Fruit fly (Drosophila melanogaster) whole organism, embryonic: ENCODE measurements around the gene Vm26Ac.
A peak's percentile ranks its signal among the peaks of the same experiment; 100 is the strongest.

Experiments
- Awh ChIP-seq: fragments of 200-800 bp; sonication (Bioruptor generic); IDR thresholded peaks from 2 replicates; pipeline ENCODE4, ENCODE4 v1.3.6; 2022; ENCODE audit warnings: missing biosample characterization, missing genetic modification characterization
- Blimp-1 ChIP-seq: fragments of 200-800 bp; sonication (Bioruptor generic); optimal IDR thresholded peaks from 3 replicates; lab custom pipeline; 2018; ENCODE audit warnings: missing biosample characterization, missing genetic modification characterization, mild to moderate bottlenecking, moderate library complexity, missing genetic modification reagents
- CG10274 ChIP-seq: fragments of 200-800 bp; sonication (Bioruptor generic); optimal IDR thresholded peaks from 3 replicates; lab custom pipeline; 2017; ENCODE audit warnings: missing biosample characterization, mild to moderate bottlenecking, missing genetic modification characterization
- CG11456 ChIP-seq: fragments of 200-800 bp; sonication (Bioruptor generic); IDR thresholded peaks from 3 replicates; pipeline ENCODE4 v1.3.6; 2022; ENCODE audit warnings: missing biosample characterization, missing genetic modification characterization
- CG13624 ChIP-seq: fragments of 200-800 bp; sonication (Bioruptor generic); optimal IDR thresholded peaks from 2 replicates; lab custom pipeline; 2016; ENCODE audit warnings: missing biosample characterization, missing genetic modification characterization
- CG17328 ChIP-seq: fragments of 200-800 bp; sonication (Bioruptor generic); IDR thresholded peaks from 2 replicates; pipeline ENCODE4 v1.3.6; 2022; ENCODE audit warnings: missing biosample characterization, missing genetic modification characterization
- CG17802 ChIP-seq: fragments of 200-800 bp; sonication (Bioruptor generic); optimal IDR thresholded peaks from 2 replicates; lab custom pipeline; 2018; ENCODE audit warnings: missing biosample characterization, mild to moderate bottlenecking, missing genetic modification characterization, moderate library complexity
- CG18619 ChIP-seq: fragments of 200-800 bp; sonication (Bioruptor generic); optimal IDR thresholded peaks from 3 replicates; lab custom pipeline; 2017; ENCODE audit warnings: missing biosample characterization, mild to moderate bottlenecking, missing genetic modification characterization
- CG2199 ChIP-seq: fragments of 200-800 bp; sonication (Bioruptor generic); IDR thresholded peaks from 3 replicates; pipeline ENCODE4 v1.3.6; 2022; ENCODE audit warnings: missing biosample characterization, missing genetic modification characterization
- CG3726 ChIP-seq: fragments of 200-800 bp; sonication (Bioruptor generic); IDR thresholded peaks from 3 replicates; pipeline ENCODE4, ENCODE4 v1.3.6; 2022; ENCODE audit warnings: missing biosample characterization, missing genetic modification characterization
- CG4617 ChIP-seq: fragments of 200-800 bp; sonication (Bioruptor generic); optimal IDR thresholded peaks from 3 replicates; lab custom pipeline; 2016; ENCODE audit warnings: missing biosample characterization, missing genetic modification characterization, borderline replicate concordance
- CG4730 ChIP-seq: fragments of 200-800 bp; sonication (Bioruptor generic); IDR thresholded peaks from 2 replicates; pipeline ENCODE4 v1.3.6; 2022; ENCODE audit warnings: missing biosample characterization, missing genetic modification characterization
- CG5245 ChIP-seq: fragments of 200-800 bp; sonication (Bioruptor generic); optimal IDR thresholded peaks from 3 replicates; lab custom pipeline; 2016; ENCODE audit warnings: missing biosample characterization, missing genetic modification characterization
- CG6654 ChIP-seq: fragments of 200-800 bp; sonication (Bioruptor generic); optimal IDR thresholded peaks from 2 replicates; lab custom pipeline; 2017; ENCODE audit warnings: missing biosample characterization, mild to moderate bottlenecking, missing genetic modification characterization
- CG7839 ChIP-seq: fragments of 200-800 bp; sonication (Bioruptor generic); optimal IDR thresholded peaks from 3 replicates; lab custom pipeline; 2018; ENCODE audit warnings: missing biosample characterization, mild to moderate bottlenecking, missing genetic modification characterization, moderate library complexity
- CG8359 ChIP-seq: fragments of 200-800 bp; sonication (Bioruptor generic); optimal IDR thresholded peaks from 2 replicates; lab custom pipeline; 2017; ENCODE audit warnings: missing biosample characterization, mild to moderate bottlenecking, missing genetic modification characterization, borderline replicate concordance
- CG9437 ChIP-seq: fragments of 200-800 bp; sonication (Bioruptor generic); optimal IDR thresholded peaks from 2 replicates; lab custom pipeline; 2018; ENCODE audit warnings: missing biosample characterization, mild to moderate bottlenecking, missing genetic modification characterization
- CG9727 ChIP-seq: fragments of 200-800 bp; sonication (Bioruptor generic); optimal IDR thresholded peaks from 3 replicates; lab custom pipeline; 2017; ENCODE audit warnings: missing biosample characterization, mild to moderate bottlenecking, missing genetic modification characterization
- CG9876 ChIP-seq: fragments of 200-800 bp; sonication (Bioruptor generic); optimal IDR thresholded peaks from 2 replicates; lab custom pipeline; 2016; ENCODE audit warnings: missing biosample characterization, missing genetic modification characterization
- CG9932 ChIP-seq: fragments of 200-800 bp; sonication (Bioruptor generic); IDR thresholded peaks from 2 replicates; pipeline ENCODE4 v1.3.6; 2022; ENCODE audit warnings: missing biosample characterization, missing genetic modification characterization
- CHES-1-like ChIP-seq: fragments of 200-800 bp; sonication (Bioruptor generic); optimal IDR thresholded peaks from 2 replicates; lab custom pipeline; 2016; ENCODE audit warnings: missing biosample characterization, missing genetic modification characterization
- Deaf1 ChIP-seq: fragments of 200-800 bp; optimal IDR thresholded peaks from 3 replicates; lab custom pipeline; 2019; ENCODE audit warnings: missing biosample characterization, mild to moderate bottlenecking, missing genetic modification characterization, moderate library complexity
- HLH3B ChIP-seq: fragments of 200-800 bp; sonication (Bioruptor generic); IDR thresholded peaks from 2 replicates; pipeline ENCODE4 v1.3.6; 2022; ENCODE audit warnings: missing biosample characterization, missing genetic modification characterization
- Hey ChIP-seq: fragments of 200-800 bp; sonication (Bioruptor generic); optimal IDR thresholded peaks from 3 replicates; lab custom pipeline; 2018; ENCODE audit warnings: missing biosample characterization, mild to moderate bottlenecking, missing genetic modification characterization
- Hr51 ChIP-seq, 2 experiments: fragments of 200-800 bp; sonication (Bioruptor generic); optimal IDR thresholded peaks; 2 replicates in 1 of 2; 3 replicates in 1 of 2; lab custom pipeline; 2016 to 2018; ENCODE audit warnings: missing biosample characterization in 2 of 2, missing genetic modification characterization in 2 of 2, mild to moderate bottlenecking in 1 of 2, moderate library complexity in 1 of 2
- Kr ChIP-seq: fragments of 200-800 bp; sonication (Bioruptor generic); optimal IDR thresholded peaks from 2 replicates; lab custom pipeline; 2017; ENCODE audit warnings: missing biosample characterization, mild to moderate bottlenecking, missing genetic modification characterization
- Max ChIP-seq: fragments of 200-800 bp; sonication (Bioruptor generic); optimal IDR thresholded peaks from 2 replicates; lab custom pipeline; 2016; ENCODE audit warnings: missing biosample characterization, mild to moderate bottlenecking, missing genetic modification characterization
- Side ChIP-seq: fragments of 200-800 bp; sonication (Bioruptor generic); optimal IDR thresholded peaks from 2 replicates; lab custom pipeline; 2016; ENCODE audit warnings: missing biosample characterization, missing genetic modification characterization
- Sox102F ChIP-seq: fragments of 200-800 bp; sonication (Bioruptor generic); optimal IDR thresholded peaks from 2 replicates; lab custom pipeline; 2018; ENCODE audit warnings: missing biosample characterization, mild to moderate bottlenecking, missing genetic modification characterization, moderate library complexity
- TFAM ChIP-seq: fragments of 200-800 bp; sonication (Bioruptor generic); optimal IDR thresholded peaks from 2 replicates; lab custom pipeline; 2017; ENCODE audit warnings: missing biosample characterization, missing genetic modification characterization, inconsistent platforms
- Trl ChIP-seq, 3 experiments: fragments of >200 bp in 2 of 3; fragments of 200-800 bp in 1 of 3; sonication (Bioruptor generic) in 1 of 3; optimal IDR thresholded peaks; 2 replicates in 1 of 3; 3 replicates in 2 of 3; lab custom pipeline; 2016 to 2017; ENCODE audit warnings: missing biosample characterization in 1 of 3, missing genetic modification characterization in 1 of 3
- ac ChIP-seq: fragments of 200-800 bp; sonication (Bioruptor generic); optimal IDR thresholded peaks from 3 replicates; lab custom pipeline; 2017; ENCODE audit warnings: missing biosample characterization, mild to moderate bottlenecking, missing genetic modification characterization
- az2 ChIP-seq: fragments of 200-800 bp; sonication (Bioruptor generic); optimal IDR thresholded peaks from 3 replicates; lab custom pipeline; 2016; ENCODE audit warnings: missing biosample characterization, missing genetic modification characterization
- br ChIP-seq: fragments of >200 bp; optimal IDR thresholded peaks from 2 replicates; lab custom pipeline; 2017
- ci ChIP-seq: fragments of 200-800 bp; sonication (Bioruptor generic); IDR thresholded peaks from 3 replicates; pipeline ENCODE4 v1.3.6; 2022; ENCODE audit warnings: missing biosample characterization, missing genetic modification characterization
- dan ChIP-seq: fragments of 200-800 bp; sonication (Bioruptor generic); IDR thresholded peaks from 2 replicates; pipeline ENCODE4 v1.3.6; 2022; ENCODE audit warnings: missing biosample characterization, missing genetic modification characterization
- dimm ChIP-seq: fragments of 200-800 bp; sonication (Bioruptor generic); IDR thresholded peaks from 2 replicates; pipeline ENCODE4 v1.3.6; 2022; ENCODE audit warnings: missing biosample characterization, missing genetic modification characterization
- eyg ChIP-seq: fragments of 200-800 bp; sonication (Bioruptor generic); optimal IDR thresholded peaks from 3 replicates; lab custom pipeline; 2016; ENCODE audit warnings: missing biosample characterization, missing genetic modification characterization
- ken ChIP-seq: fragments of 200-800 bp; sonication (Bioruptor generic); IDR thresholded peaks from 3 replicates; pipeline ENCODE4 v1.3.6; 2022; ENCODE audit warnings: missing biosample characterization, missing genetic modification characterization
- mam ChIP-seq: fragments of 200-800 bp; sonication (Bioruptor generic); optimal IDR thresholded peaks from 3 replicates; lab custom pipeline; 2016; ENCODE audit warnings: missing biosample characterization, missing genetic modification characterization
- nerfin-1 ChIP-seq: fragments of 200-800 bp; sonication (Bioruptor generic); optimal IDR thresholded peaks from 3 replicates; lab custom pipeline; 2019; ENCODE audit warnings: missing biosample characterization, mild to moderate bottlenecking, missing genetic modification characterization, moderate library complexity
- onecut ChIP-seq: fragments of 200-800 bp; sonication (Bioruptor generic); IDR thresholded peaks from 2 replicates; pipeline ENCODE4 v1.3.6; 2022; ENCODE audit warnings: missing biosample characterization, missing genetic modification characterization
- phol ChIP-seq: fragments of 200-800 bp; sonication (Bioruptor generic); optimal IDR thresholded peaks from 3 replicates; lab custom pipeline; 2018; ENCODE audit warnings: missing biosample characterization, mild to moderate bottlenecking, missing genetic modification characterization, moderate library complexity
- psq ChIP-seq: fragments of 200-800 bp; sonication (Bioruptor generic); optimal IDR thresholded peaks from 2 replicates; lab custom pipeline; 2017; ENCODE audit warnings: missing biosample characterization, missing genetic modification characterization
- sima ChIP-seq: fragments of 200-800 bp; sonication (Bioruptor generic); optimal IDR thresholded peaks from 2 replicates; lab custom pipeline; 2016; ENCODE audit warnings: missing biosample characterization, missing genetic modification characterization
- ssp ChIP-seq: fragments of 200-800 bp; sonication (Bioruptor generic); IDR thresholded peaks from 2 replicates; pipeline ENCODE4 v1.3.6; 2022; ENCODE audit warnings: missing biosample characterization, missing genetic modification characterization
- stc ChIP-seq: fragments of 200-800 bp; sonication (Bioruptor generic); IDR thresholded peaks from 2 replicates; pipeline ENCODE4 v1.3.6; 2022; ENCODE audit warnings: missing biosample characterization, missing genetic modification characterization
- twi ChIP-seq: fragments of 200-800 bp; optimal IDR thresholded peaks from 2 replicates; lab custom pipeline; 2019; ENCODE audit warnings: missing biosample characterization, mild to moderate bottlenecking, missing genetic modification characterization, moderate library complexity
- zen ChIP-seq: fragments of 200-800 bp; sonication (Bioruptor generic); optimal IDR thresholded peaks from 3 replicates; lab custom pipeline; 2018; ENCODE audit warnings: missing biosample characterization, mild to moderate bottlenecking, missing genetic modification characterization, moderate library complexity

Gene Vm26Ac

dm6 chr2L:5943229-5944078 is 15.0 kb downstream of the Vm26Ac start, which contains the start of the genes Sfp26Ad and Gpdh1 (continued):
- TF ChIP-seq CG9727 (GFP tag; lab: Kevin White, UChicago) (peak; percentile 50), CG7839 (tag; lab: Kevin White, UChicago) (peak; percentile 66), ac (GFP tag; lab: Kevin White, UChicago) (no peak), Max (peak; percentile 79), ken (peak; percentile 72), dan (no peak), CG17328 (GFP tag; lab: Robert Waterston, UW) (peak; percentile 66; the same call in 1 of the 2 replicates), mam (GFP tag; lab: Kevin White, UChicago) (peak; percentile 93), stc (GFP tag; lab: Robert Waterston, UW) (peak; percentile 46), CG4730 (peak; percentile 47; the same call in 1 of the 2 replicates), CG9876 (GFP tag; lab: Kevin White, UChicago) (peak; percentile 46), ci (GFP tag; lab: Robert Waterston, UW) (peak; percentile 91), CG8359 (GFP tag; lab: Kevin White, UChicago) (no peak), Hr51 (GFP tag; optimal IDR thresholded peaks at IDR 0.05; lab: Kevin White, UChicago) (peak; percentile 64 to 88), twi (tag; lab: Kevin White, UChicago) (peak; percentile 26), Trl (optimal IDR thresholded peaks at IDR 0.05; lab: Kevin White, UChicago) (peak; percentile 98 to 99), Trl (GFP tag; optimal IDR thresholded peaks at IDR 0.05; lab: Kevin White, UChicago) (peak; percentile 92), CG9437 (peak; percentile 17), psq (GFP tag; lab: Kevin White, UChicago) (peak; percentile 61), sima (peak; percentile 15), eyg (peak; percentile 71), az2 (GFP tag; lab: Kevin White, UChicago) (peak; percentile 74), Hey (no peak), zen (tag; lab: Kevin White, UChicago) (peak; percentile 25), onecut (peak; percentile 45), phol (tag; lab: Kevin White, UChicago) (peak; percentile 50), CHES-1-like (GFP tag; lab: Kevin White, UChicago) (peak; percentile 70), dimm (GFP tag; lab: Robert Waterston, UW) (no peak), CG9932 (peak; percentile 92), CG5245 (peak; percentile 75), CG3726 (GFP tag; lab: Robert Waterston, UW) (0 out of 3 replicates have a peak, but pooled peaks have one; percentile 4), ssp (GFP tag; lab: Robert Waterston, UW) (peak; percentile 54), CG11456 (GFP tag; lab: Robert Waterston, UW) (peak; percentile 87), Side (GFP tag; lab: Kevin White, UChicago) (peak; percentile 79), Blimp-1 (GFP tag; lab: Kevin White, UChicago) (peak; percentile 65), HLH3B (GFP tag; lab: Robert Waterston, UW) (peak; percentile 71), Awh (GFP tag; lab: Robert Waterston, UW) (peak; percentile 62; the same call in 1 of the 2 replicates), CG18619 (GFP tag; lab: Kevin White, UChicago) (peak; percentile 58), CG13624 (GFP tag; lab: Kevin White, UChicago) (peak; percentile 93), CG10274 (GFP tag; lab: Kevin White, UChicago) (no peak), CG2199 (GFP tag; lab: Robert Waterston, UW) (peak; percentile 72; the same call in 2 of the 3 replicates), nerfin-1 (peak; percentile 35), CG4617 (GFP tag; lab: Kevin White, UChicago) (peak; percentile 91), br (no peak), TFAM (peak; percentile 22), CG17802 (tag; lab: Kevin White, UChicago) (peak; percentile 17), CG6654 (GFP tag; lab: Kevin White, UChicago) (no peak), Deaf1 (peak; percentile 42), Sox102F (GFP tag; lab: Kevin White, UChicago) (peak; percentile 65), Kr (GFP tag; lab: Kevin White, UChicago) (no peak)
